Worm (Caenorhabditis elegans) whole organism, L3 larva: ENCODE results near the gene mnat-1.

Source experiments
- ama-1 ChIP-seq: fragments of 150-350 bp; optimal IDR thresholded peaks from 2 replicates; lab custom pipeline; 2018
- mdl-1 ChIP-seq: fragments of 150-350 bp; optimal IDR thresholded peaks from 2 replicates; lab custom pipeline; 2014; ENCODE audit warnings: missing biosample characterization, missing genetic modification characterization
- nhr-12 ChIP-seq: fragments of 150-350 bp; optimal IDR thresholded peaks from 2 replicates; lab custom pipeline; 2014; ENCODE audit warnings: missing biosample characterization, missing genetic modification characterization

ce11 chrII:2436757-2437156, 41.7 kb downstream of the mnat-1 start:
- no peak for TF ChIP-seq ama-1 (lab: Kevin White, UChicago)
- TF ChIP-seq mdl-1 (tag; lab: Kevin White, UChicago): no peak
- TF ChIP-seq nhr-12 (tag; lab: Kevin White, UChicago): no peak
